Worm (Caenorhabditis elegans) whole organism, young adult: ENCODE measurements around the gene mccc-1.

Source experiments
- B0019.2 ChIP-seq: fragments of 200-800 bp; sonication (Bioruptor generic); conservative IDR thresholded peaks from 2 replicates; pipeline ENCODE4 v1.3.6; 2022; ENCODE audit warnings: missing genetic modification reagents, missing genetic modification characterization, missing compliant biosample characterization
- T26A5.8 ChIP-seq: sonication (generic microtip); optimal IDR thresholded peaks from 2 replicates; lab custom pipeline; 2016; ENCODE audit warnings: missing genetic modification characterization, missing compliant biosample characterization
- aptf-3 ChIP-seq: fragments of 200-800 bp; sonication (Bioruptor generic); IDR thresholded peaks from 2 replicates; pipeline ENCODE4 v1.3.6; 2022; ENCODE audit warnings: missing genetic modification characterization, missing compliant biosample characterization
- ceh-58 ChIP-seq: fragments of 200-800 bp; sonication (Bioruptor generic); IDR thresholded peaks from 2 replicates; pipeline ENCODE4 v1.3.6; 2022; ENCODE audit warnings: missing genetic modification characterization, missing compliant biosample characterization
- hmg-20 ChIP-seq: fragments of 200-800 bp; sonication (Bioruptor generic); IDR thresholded peaks from 2 replicates; pipeline ENCODE4 v1.3.6; 2022; ENCODE audit warnings: missing genetic modification reagents, missing genetic modification characterization, missing compliant biosample characterization
- mes-4 ChIP-seq: sonication (generic microtip); optimal IDR thresholded peaks from 2 replicates; lab custom pipeline; 2016; ENCODE audit warnings: missing genotype, missing genetic modification characterization, missing compliant biosample characterization
- pha-4 ChIP-seq: fragments of 150-350 bp; sonication (generic microtip); optimal IDR thresholded peaks from 2 replicates; lab custom pipeline; 2014; ENCODE audit warnings: missing biosample characterization, missing genetic modification reagents, missing genetic modification characterization
- snpc-1.3 ChIP-seq: sonication (generic microtip); optimal IDR thresholded peaks from 2 replicates; lab custom pipeline; 2017; ENCODE audit warnings: missing genetic modification characterization, mild to moderate bottlenecking, missing compliant biosample characterization, antibody characterized with exemption, moderate library complexity, missing genotype, missing genetic modification reagents; ENCODE audit not compliant: insufficient read depth
- unc-130 ChIP-seq: sonication (generic microtip); optimal IDR thresholded peaks from 2 replicates; lab custom pipeline; 2016; ENCODE audit warnings: missing genetic modification reagents, missing genetic modification characterization, missing compliant biosample characterization

DNA sequence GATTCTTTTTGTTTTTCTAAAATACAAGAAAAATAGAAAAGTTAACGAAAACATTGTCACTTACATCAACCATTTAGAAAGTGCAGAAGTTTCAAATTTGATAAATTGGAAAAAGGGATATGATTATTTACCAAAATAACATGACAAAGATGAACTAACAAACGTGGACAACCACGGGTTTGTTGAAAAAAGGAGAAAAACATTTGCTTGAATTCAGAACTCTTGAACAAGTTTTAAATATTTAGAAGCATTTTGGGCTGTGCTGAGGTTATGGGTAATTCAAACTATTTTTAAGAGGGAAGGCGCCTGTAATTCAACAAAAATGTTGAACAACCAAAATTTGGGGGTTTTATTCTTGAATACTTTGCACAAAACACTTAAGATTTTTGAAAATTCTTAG, 5.5 kb downstream of the mccc-1 start, which contains the start of gene ttbk-3:
- TF ChIP-seq aptf-3 (no peak), pha-4 (tag; lab: Kevin White, UChicago) (no peak), unc-130 (GFP tag; lab: Kevin White, UChicago) (no peak), hmg-20 (GFP tag; lab: Robert Waterston, UW) (no peak), T26A5.8 (tag; lab: Kevin White, UChicago) (no peak), B0019.2 (no peak), ceh-58 (GFP tag; lab: Robert Waterston, UW) (no peak), snpc-1.3 (tag; lab: Kevin White, UChicago) (no peak), mes-4 (no peak)
